Worm (Caenorhabditis elegans): Measurements from ENCODE around the gene daf-18.

Gene daf-18

DNA sequence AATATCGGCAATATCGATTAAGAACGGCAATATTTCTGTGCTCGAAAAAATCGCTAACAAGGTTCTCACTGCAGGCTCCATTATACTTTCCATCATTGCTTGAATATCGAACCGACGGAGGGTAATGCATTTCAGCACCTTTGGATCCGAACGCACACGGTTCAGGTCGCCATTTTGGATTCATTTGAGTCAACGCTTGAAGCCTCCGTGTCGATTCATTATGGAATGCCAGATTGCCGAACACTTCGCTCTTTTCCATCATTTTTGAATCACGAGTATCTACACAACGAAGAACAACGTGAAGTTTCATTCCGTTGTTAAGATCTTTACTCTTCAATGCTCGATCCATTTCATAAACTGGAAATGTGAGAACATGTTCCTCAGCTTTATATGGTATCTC, 2.9 kb downstream of the daf-18 start:
- TF ChIP-seq attf-5 (GFP tag; optimal IDR thresholded peaks at IDR 0.05): no peak
- TF ChIP-seq lin-26 (GFP tag; IDR thresholded peaks at IDR 0.05): 0 out of 2 replicates have a peak, but pooled peaks have one; percentile 35
- no peak for TF ChIP-seq efl-1 (GFP tag; optimal IDR thresholded peaks at IDR 0.05)

DNA sequence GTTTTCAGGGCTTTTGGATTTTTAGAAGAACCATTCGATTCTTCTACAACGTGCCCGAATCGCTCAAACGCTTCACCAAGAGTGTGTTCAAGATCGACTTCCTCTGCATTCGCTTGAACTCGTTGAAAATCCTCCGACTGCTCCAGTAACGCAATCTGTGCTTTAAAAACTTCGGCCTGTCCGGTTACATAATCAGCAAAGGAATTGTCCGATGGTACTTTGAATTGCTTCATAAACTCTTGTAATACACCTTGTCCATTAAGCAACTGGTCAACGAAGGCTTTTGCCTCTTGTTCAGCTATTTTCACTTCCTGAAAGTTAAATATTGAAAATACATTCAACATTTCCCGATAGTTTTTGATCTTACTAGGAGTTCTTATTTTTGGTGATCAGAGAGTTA, 4.3 kb downstream of the daf-18 start:
- TF ChIP-seq Y56A3A.18 (GFP tag; IDR thresholded peaks at IDR 0.05): 0 out of 2 replicates have a peak, but pooled peaks have one; percentile 24
- TF ChIP-seq nfyb-1 (GFP tag; IDR thresholded peaks at IDR 0.05): no peak
- TF ChIP-seq F10E7.11 (tag; optimal IDR thresholded peaks at IDR 0.05): no peak
- TF ChIP-seq madf-3 (GFP tag; IDR thresholded peaks at IDR 0.05): 0 out of 2 replicates have a peak, but pooled peaks have one; percentile 62
- peak; percentile 38; the same call in 1 of the 2 replicates for TF ChIP-seq madf-6 (GFP tag; IDR thresholded peaks at IDR 0.05)

DNA sequence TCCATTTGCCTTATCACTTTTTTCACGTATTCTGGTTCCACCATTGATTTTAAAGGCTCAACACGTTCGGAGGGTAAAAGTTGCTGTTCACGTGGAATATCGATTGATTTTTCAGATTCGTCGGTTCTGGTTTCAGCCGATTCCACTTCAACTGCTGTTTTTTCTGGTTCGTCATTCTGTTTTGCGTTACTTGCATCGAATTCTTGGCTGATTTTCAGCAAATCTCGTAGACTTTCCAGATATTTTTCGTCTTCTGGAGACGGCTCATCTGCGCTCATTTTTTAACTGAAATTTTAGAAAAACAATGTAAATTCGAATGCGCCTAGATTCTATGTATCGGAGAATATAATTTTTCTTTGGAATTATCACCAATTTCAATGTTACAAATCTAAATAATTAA, 5.3 kb downstream of the daf-18 start, which contains the start of gene eri-1:
Gene eri-1 (minus strand): TSS at position 285 of the 400 bp plus-strand sequence.
- TF ChIP-seq rcor-1 (GFP tag; IDR thresholded peaks at IDR 0.05) (no peak), ztf-18 (tag; optimal IDR thresholded peaks at IDR 0.05) (no peak), B0336.3 (GFP tag; IDR thresholded peaks at IDR 0.05) (peak; percentile 78), repo-1 (tag; optimal IDR thresholded peaks at IDR 0.05) (no peak), lin-54 (GFP tag; optimal IDR thresholded peaks at IDR 0.05) (no peak), tbx-9 (tag; optimal IDR thresholded peaks at IDR 0.05; ENCODE audit: borderline replicate concordance) (peak; percentile 42), hsf-1 (GFP tag; IDR thresholded peaks at IDR 0.05) (peak; percentile 50; the same call in 1 of the 2 replicates), F57A8.1 (GFP tag; optimal IDR thresholded peaks at IDR 0.05) (no peak), dox-1 (GFP tag; IDR thresholded peaks at IDR 0.05) (peak; percentile 47; the same call in 1 of the 2 replicates), F10E7.11 (tag; optimal IDR thresholded peaks at IDR 0.05) (peak; percentile 16), F39B2.1 (GFP tag; IDR thresholded peaks at IDR 0.05) (0 out of 2 replicates have a peak, but pooled peaks have one; percentile 52), pbrm-1 (GFP tag; IDR thresholded peaks at IDR 0.05) (no peak), attf-3 (GFP tag; conservative IDR thresholded peaks at IDR 0.05) (no peak), T26A5.8 (tag; optimal IDR thresholded peaks at IDR 0.05) (peak; percentile 7), F49E8.2 (tag; optimal IDR thresholded peaks at IDR 0.05; ENCODE audit: insufficient read depth) (no peak), nhr-80 (tag; optimal IDR thresholded peaks at IDR 0.05) (no peak), attf-6 (GFP tag; IDR thresholded peaks at IDR 0.05) (0 out of 2 replicates have a peak, but pooled peaks have one; percentile 32), cebp-2 (GFP tag; IDR thresholded peaks at IDR 0.05) (no peak), mel-28 (tag; optimal IDR thresholded peaks at IDR 0.05; ENCODE audit: borderline replicate concordance) (no peak), aptf-3 (GFP tag; IDR thresholded peaks at IDR 0.05) (no peak), die-1 (tag; optimal IDR thresholded peaks at IDR 0.05) (no peak), ama-1 (optimal IDR thresholded peaks at IDR 0.05) (no peak), ama-1 (GFP tag; optimal IDR thresholded peaks at IDR 0.05) (peak in 1 of 2 experiments; percentile 36), madf-3 (GFP tag; IDR thresholded peaks at IDR 0.05) (peak; percentile 77; the same call in 1 of the 2 replicates), F52B5.7 (tag; optimal IDR thresholded peaks at IDR 0.05) (peak; percentile 12), K11D2.4 (GFP tag; IDR thresholded peaks at IDR 0.05) (no peak), ets-4 (GFP tag; optimal IDR thresholded peaks at IDR 0.05) (no peak), F37B4.10 (GFP tag; IDR thresholded peaks at IDR 0.05) (no peak), ztf-28 (GFP tag; IDR thresholded peaks at IDR 0.05) (no peak), cebp-1 (GFP tag; IDR thresholded peaks at IDR 0.05) (no peak; the same call in 1 of the 2 replicates), cebp-1 (tag; optimal IDR thresholded peaks at IDR 0.05) (peak; percentile 25), athp-1 (tag; optimal IDR thresholded peaks at IDR 0.05) (peak; percentile 57), hmg-20 (GFP tag; IDR thresholded peaks at IDR 0.05) (no peak), atf-7 (tag; optimal IDR thresholded peaks at IDR 0.05) (peak; percentile 28), lin-35 (GFP tag; optimal IDR thresholded peaks at IDR 0.05) (no peak), unc-130 (GFP tag; optimal IDR thresholded peaks at IDR 0.05) (peak; percentile 35), nhr-27 (tag; optimal IDR thresholded peaks at IDR 0.05) (no peak), ztf-25 (GFP tag; IDR thresholded peaks at IDR 0.05) (no peak), rpc-1 (optimal IDR thresholded peaks at IDR 0.05) (no peak), rpc-1 (tag; optimal IDR thresholded peaks at IDR 0.05) (no peak), lin-40 (tag; optimal IDR thresholded peaks at IDR 0.05) (no peak)
